Worm (Caenorhabditis elegans): Measurements from ENCODE around the gene drd-50.
A peak's percentile ranks its signal among the peaks of the same experiment; 100 is the strongest.

The drd-50 gene

DNA sequence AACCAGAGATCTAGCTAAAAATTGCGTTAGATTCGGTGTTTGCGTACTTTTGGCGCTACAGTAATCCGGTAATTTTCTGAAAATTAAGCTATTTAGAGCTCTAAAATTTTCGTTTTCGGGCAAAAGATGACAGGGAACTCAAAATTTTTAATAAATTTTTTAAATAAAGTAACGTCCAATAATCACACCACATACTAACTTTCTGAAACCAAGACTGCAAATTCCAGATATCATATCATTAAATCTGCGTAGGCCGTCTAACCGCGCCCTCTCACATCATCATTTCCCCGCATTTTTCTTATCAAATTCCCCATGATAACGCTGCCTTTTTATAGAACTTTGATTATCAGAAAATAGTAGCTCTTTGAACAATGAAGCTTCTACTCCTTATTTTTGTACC is at the start of gene drd-50:
Gene drd-50 (plus strand): TSS at position 301 of the 400 bp plus-strand sequence.
- TF ChIP-seq fos-1 (tag; optimal IDR thresholded peaks at IDR 0.05): peak; percentile 15
- no peak for TF ChIP-seq mdl-1 (tag; optimal IDR thresholded peaks at IDR 0.05)

DNA sequence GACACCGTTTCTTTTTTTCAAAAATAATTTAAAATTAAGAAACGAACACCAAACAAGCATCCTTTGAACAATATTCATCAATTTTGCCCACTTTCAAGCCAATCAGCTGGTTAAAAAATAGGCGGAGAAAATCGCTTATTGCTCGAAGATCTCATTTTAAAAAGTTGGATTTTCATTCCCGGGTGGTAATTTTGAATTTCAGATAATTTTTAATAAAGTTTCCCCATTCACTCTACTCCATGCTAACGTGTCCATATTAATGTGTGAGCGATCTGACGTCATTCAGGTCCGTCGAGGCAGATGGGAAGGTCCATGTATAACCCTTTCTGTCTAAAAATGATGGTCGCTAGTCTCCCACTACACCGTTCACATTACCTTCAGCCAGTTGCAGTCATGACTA is 49.1 kb upstream of the drd-50 start, which contains the start of gene fbxb-55:
Gene fbxb-55 (plus strand): TSS at position 301 of the 400 bp plus-strand sequence.
- TF ChIP-seq mab-5 (tag; optimal IDR thresholded peaks at IDR 0.05) (no peak), nhr-77 (tag; optimal IDR thresholded peaks at IDR 0.05) (no peak), Y55F3AM.14 (GFP tag; optimal IDR thresholded peaks at IDR 0.05) (no peak)

DNA sequence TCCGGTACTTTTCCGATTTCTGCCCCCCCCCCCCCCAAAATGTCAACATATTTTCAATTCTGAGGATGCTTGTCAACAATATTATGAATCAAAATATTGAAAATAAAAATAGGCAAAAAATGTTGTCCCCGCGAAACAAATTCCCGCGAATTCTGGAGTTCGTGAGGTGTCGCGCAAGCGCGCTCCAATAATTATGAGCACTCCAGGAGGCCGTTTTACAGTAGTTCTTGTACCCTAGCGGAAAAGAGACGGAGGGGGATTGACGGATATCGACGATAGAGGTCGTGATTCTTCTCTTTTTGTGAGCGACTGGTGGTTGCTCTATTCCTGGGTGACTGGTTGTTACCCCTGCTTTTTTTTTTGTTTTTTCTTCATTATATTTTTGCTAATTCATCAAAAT is 46.7 kb upstream of the drd-50 start:
- TF ChIP-seq unc-39 (tag; optimal IDR thresholded peaks at IDR 0.05): no peak
- no peak for TF ChIP-seq lin-39 (tag; optimal IDR thresholded peaks at IDR 0.05)
- no peak for TF ChIP-seq nhr-21 (tag; optimal IDR thresholded peaks at IDR 0.05)
- no peak for TF ChIP-seq mab-5 (tag; optimal IDR thresholded peaks at IDR 0.05)
- TF ChIP-seq lsy-2 (tag; optimal IDR thresholded peaks at IDR 0.05): no peak

- TF ChIP-seq peb-1 (tag; optimal IDR thresholded peaks at IDR 0.05) (no peak), sem-4 (tag; optimal IDR thresholded peaks at IDR 0.05) (no peak), nhr-11 (tag; optimal IDR thresholded peaks at IDR 0.05) (no peak), lsy-2 (tag; optimal IDR thresholded peaks at IDR 0.05) (no peak)
Observed at ce11 chrIV:4072027-4072426, 45.5 kb upstream of the drd-50 start, which contains the start of gene pqn-75. TSS of gene pqn-75 (plus strand) at chrIV:4072327.

DNA sequence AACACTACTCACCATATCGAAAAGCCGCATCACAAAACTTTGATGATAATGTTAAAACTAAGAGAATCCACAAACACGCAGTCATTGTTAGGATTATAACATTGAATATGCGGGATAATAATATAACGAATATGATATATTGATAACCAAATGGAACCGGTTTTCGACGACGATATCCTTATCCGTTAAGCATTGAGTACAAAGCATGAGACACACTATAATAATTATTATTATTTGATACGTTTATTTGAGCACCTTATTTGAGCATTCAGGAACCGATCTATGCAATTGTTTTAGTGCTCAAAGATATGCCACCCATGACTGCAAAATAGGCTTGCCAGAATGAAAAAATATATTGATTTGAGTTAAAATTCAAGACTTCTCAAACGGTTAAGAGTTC is 42.9 kb upstream of the drd-50 start, which contains the start of gene W03D2.9:
Gene W03D2.9 (minus strand): TSS at position 101 of the 400 bp plus-strand sequence.
- no peak for TF ChIP-seq R02D3.7 (tag; optimal IDR thresholded peaks at IDR 0.05)
- TF ChIP-seq nhr-25 (tag; optimal IDR thresholded peaks at IDR 0.05): no peak
- no peak for TF ChIP-seq unc-55 (GFP tag; optimal IDR thresholded peaks at IDR 0.05)
- no peak for TF ChIP-seq nhr-129 (tag; optimal IDR thresholded peaks at IDR 0.05)
- no peak for TF ChIP-seq blmp-1 (tag; optimal IDR thresholded peaks at IDR 0.05; ENCODE audit: insufficient read depth)
- TF ChIP-seq sma-9 (GFP tag; optimal IDR thresholded peaks at IDR 0.05): no peak
- no peak for TF ChIP-seq sma-9 (tag; optimal IDR thresholded peaks at IDR 0.05)
- TF ChIP-seq nhr-10 (tag; optimal IDR thresholded peaks at IDR 0.05): no peak
- no peak for TF ChIP-seq gmeb-1 (tag; optimal IDR thresholded peaks at IDR 0.05)
- TF ChIP-seq egl-27 (tag; optimal IDR thresholded peaks at IDR 0.05): no peak
- no peak for TF ChIP-seq dmd-4 (tag; optimal IDR thresholded peaks at IDR 0.05)
- TF ChIP-seq nhr-237 (tag; optimal IDR thresholded peaks at IDR 0.05): no peak

ce11 chrIV:4076690-4077295 is 40.7 kb upstream of the drd-50 start:
- TF ChIP-seq ztf-4 (tag; optimal IDR thresholded peaks at IDR 0.05) (no peak), mbf-1 (tag; optimal IDR thresholded peaks at IDR 0.05) (no peak), nhr-25 (tag; optimal IDR thresholded peaks at IDR 0.05) (no peak), nhr-21 (tag; optimal IDR thresholded peaks at IDR 0.05) (no peak), C34F6.9 (tag; optimal IDR thresholded peaks at IDR 0.05) (no peak), ceh-16 (tag; optimal IDR thresholded peaks at IDR 0.05) (no peak), elt-1 (tag; optimal IDR thresholded peaks at IDR 0.05) (no peak), ztf-11 (tag; optimal IDR thresholded peaks at IDR 0.05) (no peak), snpc-4 (tag; optimal IDR thresholded peaks at IDR 0.05) (no peak), ceh-82 (tag; optimal IDR thresholded peaks at IDR 0.05) (no peak), mdl-1 (tag; optimal IDR thresholded peaks at IDR 0.05) (no peak)

DNA sequence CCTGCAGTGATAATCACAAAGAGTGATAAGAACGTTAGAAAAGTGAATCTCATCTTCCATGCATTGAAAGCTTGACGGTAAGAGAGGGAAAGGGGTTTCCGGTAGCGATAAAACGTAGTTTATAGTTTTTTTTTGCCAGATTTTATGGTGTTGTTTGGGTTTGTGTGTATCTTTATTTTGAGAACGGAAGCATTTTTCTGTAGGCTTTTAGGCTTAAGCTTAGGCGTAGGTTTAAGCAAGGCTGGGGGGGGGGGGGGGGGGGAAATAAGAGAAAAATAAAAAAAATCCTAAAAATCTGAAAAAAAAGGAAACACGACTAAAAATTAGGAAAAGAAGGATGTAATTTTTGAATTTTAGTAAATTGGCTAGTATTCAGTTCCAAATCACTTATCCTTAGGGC is 38.6 kb upstream of the drd-50 start, which contains the start of gene C35B1.8:
Gene C35B1.8 (minus strand): TSS at position 101 of the 400 bp plus-strand sequence.
- no peak for TF ChIP-seq ama-1 (optimal IDR thresholded peaks at IDR 0.05)
- no peak for TF ChIP-seq nhr-129 (tag; optimal IDR thresholded peaks at IDR 0.05)
- TF ChIP-seq Y55F3AM.14 (GFP tag; optimal IDR thresholded peaks at IDR 0.05): no peak
- no peak for TF ChIP-seq ZK546.5 (tag; optimal IDR thresholded peaks at IDR 0.05)
- TF ChIP-seq nhr-23 (tag; optimal IDR thresholded peaks at IDR 0.05): no peak
- TF ChIP-seq lin-13 (GFP tag; optimal IDR thresholded peaks at IDR 0.05): no peak
- TF ChIP-seq nhr-77 (tag; optimal IDR thresholded peaks at IDR 0.05): no peak
- no peak for TF ChIP-seq aly-2 (tag; optimal IDR thresholded peaks at IDR 0.05)
- TF ChIP-seq nhr-6 (tag; optimal IDR thresholded peaks at IDR 0.05): no peak
- TF ChIP-seq gmeb-1 (tag; optimal IDR thresholded peaks at IDR 0.05): no peak
- no peak for TF ChIP-seq ceh-16 (tag; optimal IDR thresholded peaks at IDR 0.05)
- no peak for TF ChIP-seq nhr-21 (tag; optimal IDR thresholded peaks at IDR 0.05)
- no peak for TF ChIP-seq ztf-1 (GFP tag; conservative IDR thresholded peaks at IDR 0.05)
- TF ChIP-seq nhr-10 (tag; optimal IDR thresholded peaks at IDR 0.05): no peak
- no peak for TF ChIP-seq ztf-4 (tag; optimal IDR thresholded peaks at IDR 0.05)
- TF ChIP-seq blmp-1 (tag; optimal IDR thresholded peaks at IDR 0.05; ENCODE audit: insufficient read depth): no peak
- no peak for TF ChIP-seq alr-1 (tag; optimal IDR thresholded peaks at IDR 0.05)
- no peak for TF ChIP-seq unc-62 (GFP tag; optimal IDR thresholded peaks at IDR 0.05)

Data from whole organism, L2 larva.